Worm (Caenorhabditis elegans): Measurements from ENCODE around the gene F58H1.7.
A peak's percentile ranks its signal among the peaks of the same experiment; 100 is the strongest.

ce11 chrV:11986078-11986869 lies 21.7 kb upstream of the F58H1.7 start:
- TF ChIP-seq snpc-4 (tag; optimal IDR thresholded peaks at IDR 0.05) (no peak), ces-1 (GFP tag; optimal IDR thresholded peaks at IDR 0.05) (peak; percentile 62), pha-4 (GFP tag; IDR thresholded peaks at IDR 0.05) (no peak), pha-4 (tag; optimal IDR thresholded peaks at IDR 0.05) (no peak), zfp-3 (GFP tag; conservative IDR thresholded peaks at IDR 0.05) (no peak)
